Fruit fly (Drosophila melanogaster) whole organism, wandering third instar larva: ENCODE results near the gene CG14960.

Source experiments
- Abd-B ChIP-seq: fragments of >200 bp; optimal IDR thresholded peaks from 2 replicates; lab custom pipeline; 2017; ENCODE audit warnings: missing biosample characterization, missing genetic modification characterization
- CG32264 ChIP-seq: fragments of 200-800 bp; sonication (Bioruptor generic); optimal IDR thresholded peaks from 2 replicates; lab custom pipeline; 2016; ENCODE audit warnings: missing biosample characterization, missing genetic modification characterization
- CG9705 ChIP-seq: fragments of 200-800 bp; sonication (Bioruptor generic); optimal IDR thresholded peaks from 2 replicates; lab custom pipeline; 2018; ENCODE audit warnings: missing biosample characterization, mild to moderate bottlenecking, missing genetic modification characterization
- CrebA ChIP-seq: fragments of 200-800 bp; sonication (Bioruptor generic); optimal IDR thresholded peaks from 2 replicates; lab custom pipeline; 2016; ENCODE audit warnings: missing biosample characterization, mild to moderate bottlenecking, missing genetic modification characterization, borderline replicate concordance
- Dfd ChIP-seq: fragments of >200 bp; optimal IDR thresholded peaks from 2 replicates; lab custom pipeline; 2017; ENCODE audit warnings: missing biosample characterization, missing genetic modification characterization
- Dif ChIP-seq: fragments of 200-275, 200-300 bp; sonication (Bioruptor generic); optimal IDR thresholded peaks from 2 replicates; lab custom pipeline; 2018; ENCODE audit warnings: missing biosample characterization, missing genetic modification characterization; ENCODE audit not compliant: partially characterized antibody
- GATAd ChIP-seq: sonication (Bioruptor generic); optimal IDR thresholded peaks from 2 replicates; lab custom pipeline; 2016; ENCODE audit warnings: missing biosample characterization, missing genetic modification characterization
- HLH106 ChIP-seq: fragments of 200-800 bp; optimal IDR thresholded peaks from 3 replicates; lab custom pipeline; 2019; ENCODE audit warnings: missing biosample characterization, mild to moderate bottlenecking, missing genetic modification characterization, moderate library complexity
- Hnf4 ChIP-seq: fragments of 200-800 bp; sonication (Bioruptor generic); optimal IDR thresholded peaks from 2 replicates; lab custom pipeline; 2016; ENCODE audit warnings: missing biosample characterization, mild to moderate bottlenecking, missing genetic modification characterization
- Hr78 ChIP-seq: fragments of >200 bp; optimal IDR thresholded peaks from 2 replicates; lab custom pipeline; 2017; ENCODE audit warnings: missing biosample characterization, missing genetic modification characterization
- Hr83 ChIP-seq: fragments of 200-300 bp; sonication (Bioruptor generic); optimal IDR thresholded peaks from 2 replicates; lab custom pipeline; 2016; ENCODE audit warnings: missing biosample characterization, mild to moderate bottlenecking, missing genetic modification characterization, moderate library complexity; ENCODE audit not compliant: poor library complexity, severe bottlenecking
- Jra ChIP-seq: sonication (Bioruptor generic); optimal IDR thresholded peaks from 2 replicates; lab custom pipeline; 2016; ENCODE audit warnings: missing biosample characterization, missing genetic modification characterization
- Mio ChIP-seq: sonication (Bioruptor generic); optimal IDR thresholded peaks from 2 replicates; lab custom pipeline; 2016; ENCODE audit warnings: missing biosample characterization, missing genetic modification characterization
- Myc ChIP-seq: fragments of >200 bp; optimal IDR thresholded peaks from 2 replicates; lab custom pipeline; 2017
- N ChIP-seq: fragments of >200 bp; optimal IDR thresholded peaks from 2 replicates; lab custom pipeline; 2018; ENCODE audit warnings: missing biosample characterization, missing external identifiers, missing genetic modification characterization
- OdsH ChIP-seq: fragments of 200-800 bp; sonication (Bioruptor generic); optimal IDR thresholded peaks from 2 replicates; lab custom pipeline; 2016; ENCODE audit warnings: missing biosample characterization, mild to moderate bottlenecking, missing genetic modification characterization
- Rel ChIP-seq, 2 experiments: fragments of 200-800 bp; sonication (Bioruptor generic) in 1 of 2; optimal IDR thresholded peaks; 2 replicates in 1 of 2; 3 replicates in 1 of 2; lab custom pipeline; 2016 to 2019; ENCODE audit warnings: mild to moderate bottlenecking in 2 of 2, missing biosample characterization in 2 of 2, missing genetic modification characterization in 2 of 2, moderate library complexity in 1 of 2
- Sp1 ChIP-seq: fragments of 200-800 bp; sonication (Bioruptor generic); optimal IDR thresholded peaks from 3 replicates; lab custom pipeline; 2019; ENCODE audit warnings: missing biosample characterization, mild to moderate bottlenecking, missing genetic modification characterization, moderate library complexity
- Vsx2 ChIP-seq: fragments of 200-300, 225-300 bp; sonication (Bioruptor generic); optimal IDR thresholded peaks from 2 replicates; lab custom pipeline; 2018; ENCODE audit warnings: missing biosample characterization, missing genetic modification characterization; ENCODE audit not compliant: partially characterized antibody
- br ChIP-seq: fragments of 200-800 bp; sonication (Bioruptor generic); optimal IDR thresholded peaks from 2 replicates; lab custom pipeline; 2016; ENCODE audit warnings: missing biosample characterization, missing genetic modification characterization
- brk ChIP-seq: fragments of 200-800 bp; sonication (Bioruptor generic); optimal IDR thresholded peaks from 2 replicates; lab custom pipeline; 2016; ENCODE audit warnings: missing biosample characterization, mild to moderate bottlenecking, missing genetic modification characterization
- dl ChIP-seq, 2 experiments: fragments of 175-275, 200-275 bp in 1 of 2; fragments of 200-275 bp in 1 of 2; sonication (Bioruptor generic); optimal IDR thresholded peaks; lab custom pipeline; 2018; ENCODE audit warnings: mild to moderate bottlenecking in 2 of 2, missing biosample characterization in 2 of 2, missing genetic modification characterization in 2 of 2, moderate library complexity in 2 of 2; ENCODE audit not compliant: partially characterized antibody in 2 of 2, insufficient read depth in 1 of 2
- dmrt93B ChIP-seq: fragments of 200-800 bp; sonication (Bioruptor generic); optimal IDR thresholded peaks from 2 replicates; lab custom pipeline; 2018; ENCODE audit warnings: missing biosample characterization, mild to moderate bottlenecking, missing genetic modification characterization
- dsf ChIP-seq: sonication (Bioruptor generic); optimal IDR thresholded peaks from 2 replicates; lab custom pipeline; 2016; ENCODE audit warnings: missing biosample characterization, missing genetic modification characterization, borderline replicate concordance
- ey ChIP-seq: fragments of 200-800 bp; sonication (Bioruptor generic); optimal IDR thresholded peaks from 2 replicates; lab custom pipeline; 2016; ENCODE audit warnings: missing biosample characterization, missing genetic modification characterization
- foxo ChIP-seq, 2 experiments: fragments of 200-800 bp; sonication (Bioruptor generic); optimal IDR thresholded peaks; 2 replicates in 1 of 2; 3 replicates in 1 of 2; lab custom pipeline; 2016 to 2017; ENCODE audit warnings: missing biosample characterization in 2 of 2, missing genetic modification characterization in 2 of 2
- fru ChIP-seq: fragments of 200-800 bp; sonication (Bioruptor generic); optimal IDR thresholded peaks from 3 replicates; lab custom pipeline; 2016; ENCODE audit warnings: missing biosample characterization, mild to moderate bottlenecking, missing genetic modification characterization
- h ChIP-seq: fragments of 200-800 bp; sonication (Bioruptor generic); optimal IDR thresholded peaks from 3 replicates; lab custom pipeline; 2016; ENCODE audit warnings: missing biosample characterization, mild to moderate bottlenecking, missing genetic modification characterization
- jim ChIP-seq: fragments of 175-275, 200-325 bp; sonication (Bioruptor generic); optimal IDR thresholded peaks from 2 replicates; lab custom pipeline; 2016; ENCODE audit warnings: missing biosample characterization, mild to moderate bottlenecking, missing genetic modification characterization
- lola ChIP-seq: fragments of >200 bp; optimal IDR thresholded peaks from 2 replicates; lab custom pipeline; 2017; ENCODE audit warnings: missing biosample characterization, missing genetic modification characterization
- pan ChIP-seq: fragments of >200 bp; optimal IDR thresholded peaks from 2 replicates; lab custom pipeline; 2017
- psq ChIP-seq: fragments of 200-800 bp; sonication (Bioruptor generic); optimal IDR thresholded peaks from 3 replicates; lab custom pipeline; 2017; ENCODE audit warnings: missing biosample characterization, mild to moderate bottlenecking, missing genetic modification characterization, moderate library complexity
- rgr ChIP-seq: fragments of 200-800 bp; sonication (Bioruptor generic); optimal IDR thresholded peaks from 3 replicates; lab custom pipeline; 2016; ENCODE audit warnings: missing biosample characterization, mild to moderate bottlenecking, missing genetic modification characterization
- sage ChIP-seq: fragments of 200-800 bp; sonication (Bioruptor generic); optimal IDR thresholded peaks from 2 replicates; lab custom pipeline; 2016; ENCODE audit warnings: missing biosample characterization, mild to moderate bottlenecking, missing genetic modification characterization
- sv ChIP-seq: fragments of 200-800 bp; sonication (Bioruptor generic); optimal IDR thresholded peaks from 3 replicates; lab custom pipeline; 2016; ENCODE audit warnings: missing biosample characterization, missing genetic modification characterization
- tai ChIP-seq: sonication (Bioruptor generic); optimal IDR thresholded peaks from 2 replicates; lab custom pipeline; 2016; ENCODE audit warnings: missing biosample characterization, missing genetic modification characterization
- usp ChIP-seq: fragments of >200 bp; optimal IDR thresholded peaks from 2 replicates; lab custom pipeline; 2017; ENCODE audit warnings: missing biosample characterization, missing genetic modification characterization
- woc ChIP-seq: sonication (Bioruptor generic); optimal IDR thresholded peaks from 2 replicates; lab custom pipeline; 2016; ENCODE audit warnings: missing biosample characterization, mild to moderate bottlenecking, missing genetic modification characterization

CG14960 gene

dm6 chr3L:3251659-3252490 is 19.0 kb upstream of the CG14960 start:
- TF ChIP-seq lola (GFP tag; lab: Kevin White, UChicago) (no peak), dmrt93B (GFP tag; lab: Kevin White, UChicago) (no peak), CrebA (GFP tag; lab: Kevin White, UChicago) (peak; percentile 62), fru (GFP tag; lab: Kevin White, UChicago) (peak; percentile 26), woc (peak; percentile 26), CG9705 (GFP tag; lab: Kevin White, UChicago) (no peak), h (peak; percentile 27), CG32264 (no peak), Dfd (GFP tag; lab: Kevin White, UChicago) (no peak), GATAd (GFP tag; lab: Kevin White, UChicago) (peak; percentile 16), sv (no peak), N (no peak), dl (GFP tag; optimal IDR thresholded peaks at IDR 0.05; lab: Kevin White, UChicago; ENCODE audit: insufficient read depth in 1 of 2, partially characterized antibody in 2 of 2) (no peak), ey (GFP tag; lab: Kevin White, UChicago) (no peak), Abd-B (no peak), usp (no peak), rgr (peak; percentile 1), pan (no peak), Hr78 (GFP tag; lab: Kevin White, UChicago) (no peak), Jra (GFP tag; lab: Kevin White, UChicago) (peak; percentile 41), OdsH (GFP tag; lab: Kevin White, UChicago) (no peak), brk (peak; percentile 79), Hr83 (GFP tag; lab: Kevin White, UChicago) (peak; percentile 18), Dif (GFP tag; lab: Kevin White, UChicago) (no peak), foxo (GFP tag; optimal IDR thresholded peaks at IDR 0.05; lab: Kevin White, UChicago) (no peak), br (GFP tag; lab: Kevin White, UChicago) (peak; percentile 35), Sp1 (GFP tag; lab: Kevin White, UChicago) (no peak), Vsx2 (peak; percentile 24), Myc (lab: Kevin White, UChicago) (no peak), tai (peak; percentile 29), Rel (GFP tag; optimal IDR thresholded peaks at IDR 0.05; lab: Kevin White, UChicago) (no peak), Rel (tag; optimal IDR thresholded peaks at IDR 0.05; lab: Kevin White, UChicago) (peak; percentile 29), Hnf4 (peak; percentile 70), psq (GFP tag; lab: Kevin White, UChicago) (peak; percentile 74), HLH106 (no peak), dsf (GFP tag; lab: Kevin White, UChicago) (peak; percentile 40), sage (no peak), jim (GFP tag; lab: Kevin White, UChicago) (no peak), Mio (no peak)

- TF ChIP-seq foxo (GFP tag; optimal IDR thresholded peaks at IDR 0.05; lab: Kevin White, UChicago) = no peak
- no peak for TF ChIP-seq sage
- no peak for TF ChIP-seq CrebA (GFP tag; lab: Kevin White, UChicago)
- TF ChIP-seq N = no peak
- TF ChIP-seq Dif (GFP tag; lab: Kevin White, UChicago) = no peak
- TF ChIP-seq dl (GFP tag; optimal IDR thresholded peaks at IDR 0.05; lab: Kevin White, UChicago; ENCODE audit: insufficient read depth in 1 of 2, partially characterized antibody in 2 of 2) = no peak
- no peak for TF ChIP-seq Rel (GFP tag; optimal IDR thresholded peaks at IDR 0.05; lab: Kevin White, UChicago)
- TF ChIP-seq Rel (tag; optimal IDR thresholded peaks at IDR 0.05; lab: Kevin White, UChicago) = no peak
- TF ChIP-seq pan = no peak
Measured at dm6 chr3L:3252884-3253283, 18.0 kb upstream of the CG14960 start.
